Fruit fly (Drosophila melanogaster) whole organism, prepupa: ENCODE results near the gene CG16852.

ENCODE experiments used
- CG11294 ChIP-seq: fragments of 200-800 bp; sonication (Bioruptor generic); IDR thresholded peaks from 2 replicates; pipeline ENCODE4 v1.3.6; 2022; ENCODE audit warnings: missing biosample characterization, missing genetic modification characterization
- Eip93F ChIP-seq: fragments of 200-800 bp; sonication (Bioruptor generic); optimal IDR thresholded peaks from 2 replicates; lab custom pipeline; 2016; ENCODE audit warnings: missing biosample characterization, mild to moderate bottlenecking, missing genetic modification characterization
- Ets21C ChIP-seq: fragments of 200-800 bp; sonication (Bioruptor generic); optimal IDR thresholded peaks from 3 replicates; lab custom pipeline; 2016; ENCODE audit warnings: missing biosample characterization, missing genetic modification characterization
- Ets96B ChIP-seq: fragments of 200-800 bp; optimal IDR thresholded peaks from 2 replicates; lab custom pipeline; 2019; ENCODE audit warnings: missing biosample characterization, mild to moderate bottlenecking, missing genetic modification characterization, moderate library complexity
- Hr39 ChIP-seq: fragments of 200-800 bp; sonication (Bioruptor generic); optimal IDR thresholded peaks from 2 replicates; lab custom pipeline; 2016; ENCODE audit warnings: missing biosample characterization, missing genetic modification characterization
- OdsH ChIP-seq: fragments of 200-800 bp; sonication (Bioruptor generic); optimal IDR thresholded peaks from 3 replicates; lab custom pipeline; 2016; ENCODE audit warnings: missing biosample characterization, missing genetic modification characterization
- lz ChIP-seq: fragments of 200-800 bp; sonication (Bioruptor generic); optimal IDR thresholded peaks from 3 replicates; lab custom pipeline; 2016; ENCODE audit warnings: missing biosample characterization, missing genetic modification characterization
- spab ChIP-seq: fragments of 200-800 bp; sonication (Bioruptor generic); optimal IDR thresholded peaks from 2 replicates; lab custom pipeline; 2017; ENCODE audit warnings: missing biosample characterization, mild to moderate bottlenecking, missing genetic modification characterization, missing genetic modification reagents

DNA sequence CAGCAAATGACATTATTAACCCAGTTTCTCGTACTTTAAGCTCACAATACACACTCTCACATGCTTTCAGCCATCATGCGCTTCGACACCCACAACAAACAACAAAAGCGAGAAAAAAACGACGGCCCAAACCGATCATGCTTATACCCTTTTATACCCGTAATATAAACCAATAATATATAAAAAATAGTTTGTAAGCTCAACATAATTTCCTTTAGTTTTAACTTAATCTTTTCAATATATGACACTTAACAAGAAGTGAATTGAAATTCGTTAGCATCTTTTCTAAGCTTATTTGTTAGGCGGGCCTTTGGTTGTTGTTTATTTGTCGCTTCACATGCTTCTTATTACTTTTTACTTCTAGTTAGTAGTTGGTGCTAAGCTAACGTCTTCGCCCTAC is 46.1 kb downstream of the CG16852 start:
- TF ChIP-seq Eip93F (GFP tag; lab: Kevin White, UChicago) (no peak), spab (GFP tag; lab: Kevin White, UChicago) (no peak), CG11294 (no peak), lz (GFP tag; lab: Kevin White, UChicago) (no peak), Hr39 (GFP tag; lab: Kevin White, UChicago) (no peak), Ets96B (tag; lab: Kevin White, UChicago) (no peak), Ets21C (GFP tag; lab: Kevin White, UChicago) (no peak), OdsH (no peak)
